Fruit fly (Drosophila melanogaster) whole organism, embryonic: ENCODE data around the gene CG31928.

Experiments used
- Adf1 ChIP-seq: fragments of 200-800 bp; sonication (Bioruptor generic); IDR thresholded peaks from 2 replicates; pipeline ENCODE4 v1.3.6; 2022; ENCODE audit warnings: missing biosample characterization, missing genetic modification characterization
- Blimp-1 ChIP-seq: fragments of 200-800 bp; sonication (Bioruptor generic); optimal IDR thresholded peaks from 3 replicates; lab custom pipeline; 2018; ENCODE audit warnings: missing biosample characterization, missing genetic modification characterization, mild to moderate bottlenecking, moderate library complexity, missing genetic modification reagents
- CG11085 ChIP-seq: fragments of 200-800 bp; sonication (Bioruptor generic); IDR thresholded peaks from 2 replicates; pipeline ENCODE4 v1.3.6; 2022; ENCODE audit warnings: missing biosample characterization, missing genetic modification characterization
- CG11504 ChIP-seq: fragments of 200-800 bp; sonication (Bioruptor generic); optimal IDR thresholded peaks from 3 replicates; lab custom pipeline; 2019; ENCODE audit warnings: missing biosample characterization, mild to moderate bottlenecking, missing genetic modification characterization, moderate library complexity
- CG12071 ChIP-seq: fragments of 200-800 bp; sonication (Bioruptor generic); optimal IDR thresholded peaks from 3 replicates; lab custom pipeline; 2018; ENCODE audit warnings: missing biosample characterization, mild to moderate bottlenecking, missing genetic modification characterization
- CG13424 ChIP-seq: fragments of 200-800 bp; sonication (Bioruptor generic); optimal IDR thresholded peaks from 2 replicates; lab custom pipeline; 2019; ENCODE audit warnings: missing biosample characterization, mild to moderate bottlenecking, missing genetic modification characterization, moderate library complexity
- CG14860 ChIP-seq: fragments of 200-800 bp; sonication (Bioruptor generic); IDR thresholded peaks from 3 replicates; pipeline ENCODE4 v1.3.6; 2022; ENCODE audit warnings: missing biosample characterization, missing genetic modification characterization; ENCODE audit not compliant: partially characterized antibody
- CG15073 ChIP-seq: fragments of 200-800 bp; sonication (Bioruptor generic); optimal IDR thresholded peaks from 2 replicates; lab custom pipeline; 2016; ENCODE audit warnings: missing biosample characterization, missing genetic modification characterization
- CG15514 ChIP-seq: fragments of 200-800 bp; sonication (Bioruptor generic); optimal IDR thresholded peaks from 3 replicates; lab custom pipeline; 2017; ENCODE audit warnings: missing biosample characterization, missing genetic modification characterization, mild to moderate bottlenecking, moderate library complexity, missing genetic modification reagents
- CG2116 ChIP-seq: fragments of 200-800 bp; sonication (Bioruptor generic); optimal IDR thresholded peaks from 3 replicates; lab custom pipeline; 2018; ENCODE audit warnings: missing biosample characterization, mild to moderate bottlenecking, missing genetic modification characterization
- CG2889 ChIP-seq: fragments of 200-800 bp; sonication (Bioruptor generic); IDR thresholded peaks from 3 replicates; pipeline ENCODE4 v1.3.6; 2022; ENCODE audit warnings: missing biosample characterization, missing genetic modification characterization
- CG30020 ChIP-seq: fragments of 200-800 bp; optimal IDR thresholded peaks from 2 replicates; lab custom pipeline; 2019; ENCODE audit warnings: missing biosample characterization, mild to moderate bottlenecking, missing genetic modification characterization, moderate library complexity
- CG3065 ChIP-seq: fragments of 200-800 bp; sonication (Bioruptor generic); optimal IDR thresholded peaks from 2 replicates; lab custom pipeline; 2016; ENCODE audit warnings: missing biosample characterization, missing genetic modification characterization
- CG32772 ChIP-seq: fragments of 200-800 bp; sonication (Bioruptor generic); IDR thresholded peaks from 2 replicates; pipeline ENCODE4 v1.3.6; 2022; ENCODE audit warnings: missing biosample characterization, missing genetic modification characterization
- CG3995 ChIP-seq: fragments of 200-800 bp; sonication (Bioruptor generic); optimal IDR thresholded peaks from 3 replicates; lab custom pipeline; 2016; ENCODE audit warnings: missing biosample characterization, missing genetic modification characterization
- CG5953 ChIP-seq: fragments of 200-800 bp; sonication (Bioruptor generic); IDR thresholded peaks from 2 replicates; pipeline ENCODE4 v1.3.6; 2022; ENCODE audit warnings: missing biosample characterization, missing genetic modification characterization
- CG6272 ChIP-seq: fragments of 200-800 bp; sonication (Bioruptor generic); IDR thresholded peaks from 2 replicates; pipeline ENCODE4 v1.3.6; 2022; ENCODE audit warnings: missing biosample characterization, missing genetic modification characterization
- CG8359 ChIP-seq: fragments of 200-800 bp; sonication (Bioruptor generic); optimal IDR thresholded peaks from 2 replicates; lab custom pipeline; 2017; ENCODE audit warnings: missing biosample characterization, mild to moderate bottlenecking, missing genetic modification characterization, borderline replicate concordance
- CG9437 ChIP-seq: fragments of 200-800 bp; sonication (Bioruptor generic); optimal IDR thresholded peaks from 2 replicates; lab custom pipeline; 2018; ENCODE audit warnings: missing biosample characterization, mild to moderate bottlenecking, missing genetic modification characterization
- Deaf1 ChIP-seq: fragments of 200-800 bp; optimal IDR thresholded peaks from 3 replicates; lab custom pipeline; 2019; ENCODE audit warnings: missing biosample characterization, mild to moderate bottlenecking, missing genetic modification characterization, moderate library complexity
- Dek ChIP-seq: fragments of 200-800 bp; sonication (Bioruptor generic); optimal IDR thresholded peaks from 3 replicates; lab custom pipeline; 2019; ENCODE audit warnings: missing biosample characterization, mild to moderate bottlenecking, missing genetic modification characterization, moderate library complexity
- E2f1 ChIP-seq: fragments of 200-800 bp; sonication (Bioruptor generic); IDR thresholded peaks from 2 replicates; pipeline ENCODE4 v1.3.6; 2022; ENCODE audit warnings: missing biosample characterization, missing genetic modification characterization
- ERR ChIP-seq: fragments of 200-800 bp; sonication (Bioruptor generic); optimal IDR thresholded peaks from 2 replicates; lab custom pipeline; 2016; ENCODE audit warnings: missing biosample characterization, missing genetic modification characterization
- Ets65A ChIP-seq: fragments of 200-800 bp; sonication (Bioruptor generic); peaks from one replicate; lab custom pipeline; 2016; ENCODE audit warnings: missing biosample characterization, missing genetic modification characterization
- Fer2 ChIP-seq: fragments of 200-800 bp; sonication (Bioruptor generic); optimal IDR thresholded peaks from 2 replicates; lab custom pipeline; 2018; ENCODE audit warnings: missing biosample characterization, mild to moderate bottlenecking, missing genetic modification characterization, moderate library complexity
- HmgZ ChIP-seq: fragments of 200-800 bp; sonication (Bioruptor generic); optimal IDR thresholded peaks from 2 replicates; lab custom pipeline; 2018; ENCODE audit warnings: missing biosample characterization, mild to moderate bottlenecking, missing genetic modification characterization
- Med ChIP-seq: fragments of 200-800 bp; sonication (Bioruptor generic); peaks from one replicate; lab custom pipeline; 2016; ENCODE audit warnings: missing biosample characterization, missing genetic modification characterization, mild to moderate bottlenecking, inconsistent platforms, moderate library complexity
- NK7.1 ChIP-seq: fragments of 200-800 bp; sonication (Bioruptor generic); optimal IDR thresholded peaks from 3 replicates; lab custom pipeline; 2016; ENCODE audit warnings: missing biosample characterization, missing genetic modification characterization
- Rx ChIP-seq: fragments of 200-800 bp; sonication (Bioruptor generic); IDR thresholded peaks from 2 replicates; pipeline ENCODE4 v1.3.6; 2022; ENCODE audit warnings: missing biosample characterization, missing genetic modification characterization
- Side ChIP-seq: fragments of 200-800 bp; sonication (Bioruptor generic); optimal IDR thresholded peaks from 2 replicates; lab custom pipeline; 2016; ENCODE audit warnings: missing biosample characterization, missing genetic modification characterization
- Sry-δ ChIP-seq: fragments of 200-800 bp; sonication (Bioruptor generic); optimal IDR thresholded peaks from 2 replicates; lab custom pipeline; 2016; ENCODE audit warnings: missing biosample characterization, missing genetic modification characterization
- abd-A ChIP-seq: fragments of 200-800 bp; sonication (Bioruptor generic); optimal IDR thresholded peaks from 3 replicates; lab custom pipeline; 2019; ENCODE audit warnings: missing biosample characterization, mild to moderate bottlenecking, missing genetic modification characterization, moderate library complexity
- amos ChIP-seq: fragments of 200-800 bp; sonication (Bioruptor generic); IDR thresholded peaks from 2 replicates; pipeline ENCODE4 v1.3.6; 2022; ENCODE audit warnings: missing biosample characterization, missing genetic modification characterization; ENCODE audit not compliant: partially characterized antibody
- cad ChIP-seq: fragments of >200 bp; optimal IDR thresholded peaks from 2 replicates; lab custom pipeline; 2017; ENCODE audit warnings: missing biosample characterization, missing genetic modification characterization
- chn ChIP-seq: fragments of 200-800 bp; sonication (Bioruptor generic); optimal IDR thresholded peaks from 2 replicates; lab custom pipeline; 2016; ENCODE audit warnings: missing biosample characterization, missing genetic modification characterization
- dan ChIP-seq: fragments of 200-800 bp; sonication (Bioruptor generic); IDR thresholded peaks from 2 replicates; pipeline ENCODE4 v1.3.6; 2022; ENCODE audit warnings: missing biosample characterization, missing genetic modification characterization
- emc ChIP-seq: fragments of 200-800 bp; sonication (Bioruptor generic); optimal IDR thresholded peaks from 2 replicates; lab custom pipeline; 2016; ENCODE audit warnings: missing biosample characterization, missing genetic modification characterization
- ham ChIP-seq: fragments of 200-800 bp; sonication (Bioruptor generic); IDR thresholded peaks from 2 replicates; pipeline ENCODE4 v1.3.6; 2022; ENCODE audit warnings: missing biosample characterization, missing genetic modification characterization
- jumu ChIP-seq: fragments of 200-800 bp; sonication (Bioruptor generic); optimal IDR thresholded peaks from 3 replicates; lab custom pipeline; 2016; ENCODE audit warnings: missing biosample characterization, missing genetic modification characterization
- lab ChIP-seq: fragments of 200-800 bp; sonication (Bioruptor generic); optimal IDR thresholded peaks from 3 replicates; lab custom pipeline; 2017; ENCODE audit warnings: missing biosample characterization, missing genetic modification characterization, mild to moderate bottlenecking, moderate library complexity, missing genetic modification reagents
- lilli ChIP-seq: fragments of 200-800 bp; sonication (Bioruptor generic); optimal IDR thresholded peaks from 3 replicates; lab custom pipeline; 2016; ENCODE audit warnings: missing biosample characterization, missing genetic modification characterization
- lmd ChIP-seq: fragments of 200-800 bp; sonication (Bioruptor generic); IDR thresholded peaks from 2 replicates; pipeline ENCODE4 v1.3.6; 2022; ENCODE audit warnings: missing biosample characterization, missing genetic modification characterization
- salm ChIP-seq: fragments of 200-800 bp; sonication (Bioruptor generic); optimal IDR thresholded peaks from 2 replicates; lab custom pipeline; 2018; ENCODE audit warnings: missing biosample characterization, mild to moderate bottlenecking, missing genetic modification characterization
- sd ChIP-seq: fragments of 200-800 bp; sonication (Bioruptor generic); optimal IDR thresholded peaks from 3 replicates; lab custom pipeline; 2018; ENCODE audit warnings: missing biosample characterization, mild to moderate bottlenecking, missing genetic modification characterization, moderate library complexity
- shn ChIP-seq: fragments of 200-800 bp; sonication (Bioruptor generic); optimal IDR thresholded peaks from 3 replicates; lab custom pipeline; 2016; ENCODE audit warnings: missing biosample characterization, missing genetic modification characterization
- sima ChIP-seq: fragments of 200-800 bp; sonication (Bioruptor generic); optimal IDR thresholded peaks from 2 replicates; lab custom pipeline; 2016; ENCODE audit warnings: missing biosample characterization, missing genetic modification characterization
- slou ChIP-seq: fragments of 200-800 bp; sonication (Bioruptor generic); optimal IDR thresholded peaks from 3 replicates; lab custom pipeline; 2016; ENCODE audit warnings: missing biosample characterization, missing genetic modification characterization
- tna ChIP-seq: fragments of 200-800 bp; sonication (Bioruptor generic); IDR thresholded peaks from 2 replicates; pipeline ENCODE4 v1.3.6; 2022; ENCODE audit warnings: missing biosample characterization, missing genetic modification characterization; ENCODE audit not compliant: partially characterized antibody
- tup ChIP-seq: fragments of 200-800 bp; sonication (Bioruptor generic); optimal IDR thresholded peaks from 2 replicates; lab custom pipeline; 2016; ENCODE audit warnings: missing biosample characterization, mild to moderate bottlenecking, missing genetic modification characterization, moderate library complexity

The CG31928 gene

dm6 chr2L:1445048-1445447, 47.0 kb upstream of the CG31928 start (continued):
- TF ChIP-seq tna (GFP tag; lab: Robert Waterston, UW) (no peak), ERR (GFP tag; lab: Kevin White, UChicago) (no peak), shn (GFP tag; lab: Kevin White, UChicago) (no peak), CG13424 (tag; lab: Kevin White, UChicago) (peak; percentile 35), E2f1 (GFP tag; lab: Robert Waterston, UW) (no peak), CG12071 (GFP tag; lab: Kevin White, UChicago) (no peak), CG15514 (no peak), Fer2 (tag; lab: Kevin White, UChicago) (no peak), CG15073 (GFP tag; lab: Kevin White, UChicago) (no peak), CG30020 (no peak), CG6272 (GFP tag; lab: Robert Waterston, UW) (no peak), jumu (GFP tag; lab: Kevin White, UChicago) (no peak), NK7.1 (GFP tag; lab: Kevin White, UChicago) (no peak), sima (GFP tag; lab: Kevin White, UChicago) (no peak), emc (GFP tag; lab: Kevin White, UChicago) (no peak), tup (GFP tag; lab: Kevin White, UChicago) (no peak), CG32772 (GFP tag; lab: Robert Waterston, UW) (0 out of 2 replicates have a peak, but pooled peaks have one; percentile 12), CG11504 (tag; lab: Kevin White, UChicago) (peak; percentile 49), Side (no peak), Sry-δ (peak; percentile 12), dan (no peak), CG5953 (no peak), salm (tag; lab: Kevin White, UChicago) (no peak), CG3065 (no peak), CG8359 (no peak), CG3995 (no peak), slou (GFP tag; lab: Kevin White, UChicago) (no peak), lilli (GFP tag; lab: Kevin White, UChicago) (no peak), Ets65A (GFP tag; lab: Kevin White, UChicago) (no peak), chn (GFP tag; lab: Kevin White, UChicago) (no peak), Dek (no peak), lab (peak; percentile 41), CG2889 (GFP tag; lab: Robert Waterston, UW) (no peak), HmgZ (tag; lab: Kevin White, UChicago) (no peak), CG9437 (GFP tag; lab: Kevin White, UChicago) (peak; percentile 36), ham (GFP tag; lab: Robert Waterston, UW) (no peak), cad (no peak), Med (no peak), Adf1 (no peak)

DNA sequence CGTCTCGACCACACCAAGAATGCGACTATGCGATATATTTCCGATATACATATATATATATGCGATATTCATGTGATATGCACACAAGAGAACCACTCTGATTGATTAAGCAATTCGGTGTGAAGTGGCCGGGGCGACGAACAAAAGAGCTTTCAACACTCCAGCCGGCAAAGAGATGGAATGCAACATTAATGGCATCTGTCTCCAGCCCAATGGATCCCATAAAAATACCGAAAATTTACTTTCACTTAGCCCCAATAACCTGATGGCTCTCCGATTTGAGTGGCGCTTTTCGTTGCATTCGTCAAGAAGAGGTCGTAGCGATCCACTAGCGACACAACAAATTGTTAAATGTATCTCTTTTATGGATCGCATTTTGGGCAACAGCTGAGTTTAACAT, 45.4 kb upstream of the CG31928 start:
- TF ChIP-seq CG11085 (GFP tag; lab: Robert Waterston, UW): 0 out of 2 replicates have a peak, but pooled peaks have one; percentile 25
- no peak for TF ChIP-seq Deaf1 (tag; lab: Kevin White, UChicago)
- TF ChIP-seq Blimp-1 (GFP tag; lab: Kevin White, UChicago): peak; percentile 86
- TF ChIP-seq CG2116 (GFP tag; lab: Kevin White, UChicago): peak; percentile 20
- no peak for TF ChIP-seq amos (GFP tag; lab: Robert Waterston, UW)
- no peak for TF ChIP-seq lmd (GFP tag; lab: Robert Waterston, UW)
- no peak for TF ChIP-seq Rx (GFP tag; lab: Robert Waterston, UW)
- peak; percentile 91 for TF ChIP-seq sd
- peak; percentile 52 for TF ChIP-seq abd-A (tag; lab: Kevin White, UChicago)
- TF ChIP-seq CG14860 (GFP tag; lab: Robert Waterston, UW): no peak
- TF ChIP-seq, all 482 proteins: peak for 5
